Worm (Caenorhabditis elegans) whole organism, early embryonic: ENCODE results near the gene mog-3.

ENCODE experiments used
- B0310.2 ChIP-seq: sonication (generic microtip); optimal IDR thresholded peaks from 2 replicates; lab custom pipeline; 2016; ENCODE audit warnings: mild to moderate bottlenecking, missing genetic modification characterization, missing compliant biosample characterization
- F13C5.2 ChIP-seq: sonication (generic microtip); optimal IDR thresholded peaks from 2 replicates; lab custom pipeline; 2017; ENCODE audit warnings: mild to moderate bottlenecking, missing genetic modification characterization, inconsistent platforms, missing compliant biosample characterization
- aly-1 ChIP-seq: sonication (generic microtip); optimal IDR thresholded peaks from 2 replicates; lab custom pipeline; 2016; ENCODE audit warnings: missing genetic modification characterization, missing compliant biosample characterization
- ama-1 ChIP-seq: fragments of 150-350 bp; optimal IDR thresholded peaks from 2 replicates; lab custom pipeline; 2014
- ceh-13 ChIP-seq: fragments of 200-800 bp; sonication (Bioruptor generic); optimal IDR thresholded peaks from 2 replicates; lab custom pipeline; 2018; ENCODE audit warnings: mild to moderate bottlenecking, missing genetic modification characterization, missing compliant biosample characterization
- ceh-36 ChIP-seq: sonication (generic microtip); optimal IDR thresholded peaks from 2 replicates; lab custom pipeline; 2016; ENCODE audit warnings: missing genetic modification characterization, inconsistent platforms, missing compliant biosample characterization
- ets-7 ChIP-seq: sonication (generic microtip); optimal IDR thresholded peaks from 2 replicates; lab custom pipeline; 2016; ENCODE audit warnings: missing genotype, missing genetic modification characterization, missing compliant biosample characterization
- flt-1 ChIP-seq: fragments of 200-800 bp; sonication (Bioruptor generic); IDR thresholded peaks from 2 replicates; pipeline ENCODE4 v1.3.6; 2022; ENCODE audit warnings: missing genetic modification characterization, missing compliant biosample characterization
- hmbx-1 ChIP-seq: sonication (generic microtip); optimal IDR thresholded peaks from 2 replicates; lab custom pipeline; 2016; ENCODE audit warnings: mild to moderate bottlenecking, missing genetic modification characterization, missing compliant biosample characterization
- hmg-4 ChIP-seq: fragments of 200-800 bp; sonication (Bioruptor generic); optimal IDR thresholded peaks from 2 replicates; lab custom pipeline; 2018; ENCODE audit warnings: mild to moderate bottlenecking, missing genetic modification characterization, missing compliant biosample characterization
- hnd-1 ChIP-seq: sonication (generic microtip); optimal IDR thresholded peaks from 2 replicates; lab custom pipeline; 2016; ENCODE audit warnings: missing genetic modification characterization, missing compliant biosample characterization
- pes-1 ChIP-seq: fragments of 200-800 bp; sonication (Bioruptor generic); IDR thresholded peaks from 2 replicates; pipeline ENCODE4 v1.3.6; 2022; ENCODE audit warnings: missing genetic modification reagents, missing genetic modification characterization, missing compliant biosample characterization
- scrt-1 ChIP-seq: fragments of 200-800 bp; sonication (Bioruptor generic); IDR thresholded peaks from 2 replicates; pipeline ENCODE4 v1.3.6; 2022; ENCODE audit warnings: missing genetic modification characterization, missing compliant biosample characterization
- sea-1 ChIP-seq: fragments of 200-800 bp; sonication (Bioruptor generic); conservative IDR thresholded peaks from 2 replicates; pipeline ENCODE4 v1.3.6; 2022; ENCODE audit warnings: missing genetic modification characterization, missing compliant biosample characterization
- tbx-11 ChIP-seq: fragments of 200-800 bp; sonication (Bioruptor generic); IDR thresholded peaks from 2 replicates; pipeline ENCODE4 v1.3.6; 2022; ENCODE audit warnings: missing genetic modification characterization, missing compliant biosample characterization
- tbx-37 ChIP-seq: fragments of 200-800 bp; sonication (Bioruptor generic); conservative IDR thresholded peaks from 2 replicates; pipeline ENCODE4 v1.3.6; 2022; ENCODE audit warnings: missing genetic modification reagents, missing genetic modification characterization, missing compliant biosample characterization
- tra-4 ChIP-seq: sonication (generic microtip); optimal IDR thresholded peaks from 2 replicates; lab custom pipeline; 2017; ENCODE audit warnings: missing genetic modification characterization, missing compliant biosample characterization

Gene mog-3

DNA sequence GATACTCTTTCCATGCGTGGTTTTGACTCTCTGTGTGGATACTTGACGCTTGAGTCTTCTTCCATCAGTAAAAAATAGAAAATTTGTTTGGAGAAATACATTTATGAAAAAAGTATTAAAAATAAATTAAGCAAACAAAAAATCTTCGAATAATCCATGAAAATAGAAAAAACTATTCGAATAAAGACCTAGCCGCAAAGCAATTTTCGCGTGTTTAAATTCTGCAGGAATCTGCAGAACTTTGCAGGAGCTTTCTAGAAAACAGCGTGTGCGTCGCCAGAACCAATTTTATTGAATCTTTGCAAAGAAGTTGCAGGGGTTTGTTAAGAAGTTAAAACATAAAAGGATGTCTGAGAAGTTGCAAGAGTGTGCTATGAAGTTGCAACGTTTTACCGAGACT lies 22.2 kb upstream of the mog-3 start, which contains the start of gene ZC395.11:
Gene ZC395.11, minus strand, starts transcription at position 101 of the 400 bp plus-strand sequence.
- TF ChIP-seq aly-1 (no peak), pes-1 (no peak), hmbx-1 (tag; lab: Kevin White, UChicago) (no peak), sea-1 (GFP tag; lab: Robert Waterston, UW) (no peak), tbx-11 (GFP tag; lab: Robert Waterston, UW) (no peak), ama-1 (lab: Kevin White, UChicago) (no peak), ceh-13 (no peak), ets-7 (tag; lab: Kevin White, UChicago) (no peak), tra-4 (no peak), tbx-37 (GFP tag; lab: Robert Waterston, UW) (no peak), B0310.2 (tag; lab: Kevin White, UChicago) (no peak), ceh-36 (tag; lab: Kevin White, UChicago) (no peak), hmg-4 (no peak), F13C5.2 (tag; lab: Kevin White, UChicago) (no peak)

ce11 chrIII:5287877-5288276 lies 20.5 kb upstream of the mog-3 start, which contains the start of gene T15B12.1:
TSS of gene T15B12.1 (plus strand) at chrIII:5288177.
- no peak for TF ChIP-seq hmg-4
- TF ChIP-seq pes-1, result no peak
- no peak for TF ChIP-seq F13C5.2 (tag; lab: Kevin White, UChicago)
- TF ChIP-seq sea-1 (GFP tag; lab: Robert Waterston, UW), result no peak
- TF ChIP-seq tra-4, result no peak
- no peak for TF ChIP-seq hmbx-1 (tag; lab: Kevin White, UChicago)
- TF ChIP-seq tbx-11 (GFP tag; lab: Robert Waterston, UW), result no peak
- no peak for TF ChIP-seq scrt-1
- no peak for TF ChIP-seq aly-1
- no peak for TF ChIP-seq ceh-13
- TF ChIP-seq hnd-1 (tag; lab: Kevin White, UChicago), result no peak
- no peak for TF ChIP-seq B0310.2 (tag; lab: Kevin White, UChicago)
- no peak for TF ChIP-seq ama-1 (lab: Kevin White, UChicago)
- TF ChIP-seq ets-7 (tag; lab: Kevin White, UChicago), result no peak
- no peak for TF ChIP-seq flt-1
- no peak for TF ChIP-seq tbx-37 (GFP tag; lab: Robert Waterston, UW)
- no peak for TF ChIP-seq ceh-36 (tag; lab: Kevin White, UChicago)

- TF ChIP-seq pes-1 (no peak), sea-1 (GFP tag; lab: Robert Waterston, UW) (no peak), F13C5.2 (tag; lab: Kevin White, UChicago) (no peak), scrt-1 (no peak), tra-4 (no peak), ceh-36 (tag; lab: Kevin White, UChicago) (no peak), ceh-13 (no peak), tbx-11 (GFP tag; lab: Robert Waterston, UW) (no peak), B0310.2 (tag; lab: Kevin White, UChicago) (no peak), aly-1 (no peak), hmbx-1 (tag; lab: Kevin White, UChicago) (no peak), hmg-4 (no peak), tbx-37 (GFP tag; lab: Robert Waterston, UW) (no peak), hnd-1 (tag; lab: Kevin White, UChicago) (no peak), flt-1 (no peak), ama-1 (lab: Kevin White, UChicago) (no peak), ets-7 (tag; lab: Kevin White, UChicago) (no peak)
Observed at ce11 chrIII:5290230-5290629, 18.2 kb upstream of the mog-3 start.

- no peak for TF ChIP-seq sea-1 (GFP tag; lab: Robert Waterston, UW)
- TF ChIP-seq tra-4, result no peak
- no peak for TF ChIP-seq ama-1 (lab: Kevin White, UChicago)
- no peak for TF ChIP-seq aly-1
- no peak for TF ChIP-seq ceh-36 (tag; lab: Kevin White, UChicago)
- no peak for TF ChIP-seq hnd-1 (tag; lab: Kevin White, UChicago)
- no peak for TF ChIP-seq pes-1
- TF ChIP-seq tbx-11 (GFP tag; lab: Robert Waterston, UW), result no peak
- no peak for TF ChIP-seq tbx-37 (GFP tag; lab: Robert Waterston, UW)
- TF ChIP-seq hmg-4, result no peak
- no peak for TF ChIP-seq scrt-1
- TF ChIP-seq ets-7 (tag; lab: Kevin White, UChicago), result no peak
Observed at ce11 chrIII:5291281-5291680, 17.1 kb upstream of the mog-3 start.

DNA sequence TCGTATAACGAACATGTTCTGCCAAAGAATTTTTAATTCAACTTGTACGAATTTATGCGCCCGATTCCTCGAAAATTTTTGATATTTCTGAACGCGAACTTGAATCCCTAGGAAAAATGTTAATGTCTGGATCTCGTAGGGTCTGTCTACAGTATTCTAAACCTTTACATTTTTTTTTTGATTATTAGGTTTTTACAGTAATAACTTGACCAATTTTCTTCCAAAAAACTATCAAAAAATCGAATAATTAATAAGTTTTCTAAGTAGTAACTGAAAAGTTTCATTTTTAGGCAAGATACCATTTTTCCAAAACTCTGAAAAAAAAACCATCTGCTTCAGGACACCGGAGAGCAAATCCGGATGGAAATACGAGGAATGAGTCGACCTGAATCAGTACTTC lies 14.1 kb upstream of the mog-3 start:
- TF ChIP-seq ceh-13, result no peak
- TF ChIP-seq tbx-37 (GFP tag; lab: Robert Waterston, UW), result no peak
- TF ChIP-seq ama-1 (lab: Kevin White, UChicago), result no peak
- no peak for TF ChIP-seq scrt-1
- TF ChIP-seq pes-1, result no peak
- TF ChIP-seq tbx-11 (GFP tag; lab: Robert Waterston, UW), result no peak
- no peak for TF ChIP-seq flt-1
- TF ChIP-seq aly-1, result no peak
- TF ChIP-seq ets-7 (tag; lab: Kevin White, UChicago), result no peak
- TF ChIP-seq hmg-4, result no peak
- no peak for TF ChIP-seq hnd-1 (tag; lab: Kevin White, UChicago)
- TF ChIP-seq hmbx-1 (tag; lab: Kevin White, UChicago), result no peak
- TF ChIP-seq ceh-36 (tag; lab: Kevin White, UChicago), result no peak
- no peak for TF ChIP-seq tra-4
- no peak for TF ChIP-seq sea-1 (GFP tag; lab: Robert Waterston, UW)
- no peak for TF ChIP-seq F13C5.2 (tag; lab: Kevin White, UChicago)
- no peak for TF ChIP-seq B0310.2 (tag; lab: Kevin White, UChicago)

DNA sequence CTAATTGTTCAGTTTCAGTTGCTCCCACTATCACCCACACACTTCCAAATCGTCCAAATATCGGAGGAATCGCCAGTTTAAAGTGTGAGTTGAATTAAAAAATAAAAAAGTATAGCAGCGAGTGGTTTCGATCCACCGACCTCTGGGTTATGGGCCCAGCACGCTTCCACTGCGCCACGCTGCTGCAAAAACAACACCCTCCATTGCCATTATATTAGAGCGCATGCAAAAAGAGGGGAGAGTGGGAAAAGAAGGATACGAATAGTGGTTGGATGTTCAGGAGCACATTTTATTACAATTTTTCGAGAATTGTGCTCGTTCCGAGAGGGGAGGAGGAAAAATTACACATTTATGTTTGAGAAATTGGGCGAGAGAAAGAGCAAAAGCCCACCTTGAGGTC lies 13.5 kb upstream of the mog-3 start:
- peak; percentile 94 for TF ChIP-seq scrt-1
- TF ChIP-seq flt-1, result peak; percentile 95
- peak; percentile 79 for TF ChIP-seq F13C5.2 (tag; lab: Kevin White, UChicago)
- TF ChIP-seq tbx-37 (GFP tag; lab: Robert Waterston, UW), result peak; percentile 93
- peak; percentile 61 for TF ChIP-seq ceh-13
- peak; percentile 92 for TF ChIP-seq aly-1
- peak; percentile 95 for TF ChIP-seq pes-1
- peak; percentile 90 for TF ChIP-seq B0310.2 (tag; lab: Kevin White, UChicago)
- peak; percentile 94 for TF ChIP-seq sea-1 (GFP tag; lab: Robert Waterston, UW)
- peak; percentile 78 for TF ChIP-seq hnd-1 (tag; lab: Kevin White, UChicago)
- peak; percentile 75 for TF ChIP-seq ets-7 (tag; lab: Kevin White, UChicago)
- TF ChIP-seq hmg-4, result peak; percentile 97
- TF ChIP-seq ceh-36 (tag; lab: Kevin White, UChicago), result peak; percentile 90
- TF ChIP-seq ama-1 (lab: Kevin White, UChicago), result no peak
- TF ChIP-seq tra-4, result peak; percentile 80
- TF ChIP-seq tbx-11 (GFP tag; lab: Robert Waterston, UW), result peak; percentile 93
- TF ChIP-seq hmbx-1 (tag; lab: Kevin White, UChicago), result peak; percentile 47
